Fruit fly (Drosophila melanogaster) whole organism, pupa: ENCODE results near the gene CG32428.

ENCODE experiments used
- CG10348 ChIP-seq: fragments of 200-800 bp; sonication (Bioruptor generic); IDR thresholded peaks from 2 replicates; pipeline ENCODE4 v1.3.6; 2022; ENCODE audit warnings: missing biosample characterization, missing genetic modification characterization
- CG12605 ChIP-seq: fragments of 200-800 bp; sonication (Bioruptor generic); IDR thresholded peaks from 2 replicates; pipeline ENCODE4 v1.3.6; 2022; ENCODE audit warnings: missing biosample characterization, missing genetic modification characterization
- CG13204 ChIP-seq: fragments of 200-800 bp; sonication (Bioruptor generic); optimal IDR thresholded peaks from 2 replicates; lab custom pipeline; 2018; ENCODE audit warnings: missing biosample characterization, mild to moderate bottlenecking, missing genetic modification characterization, moderate library complexity
- CG14655 ChIP-seq: fragments of 200-800 bp; sonication (Bioruptor generic); optimal IDR thresholded peaks from 3 replicates; lab custom pipeline; 2017; ENCODE audit warnings: mild to moderate bottlenecking, missing biosample characterization, missing genetic modification reagents, missing genetic modification characterization
- CG15710 ChIP-seq: fragments of 200-800 bp; sonication (Bioruptor generic); optimal IDR thresholded peaks from 2 replicates; lab custom pipeline; 2018; ENCODE audit warnings: missing biosample characterization, mild to moderate bottlenecking, missing genetic modification characterization, moderate library complexity
- CG17806 ChIP-seq: fragments of 200-800 bp; sonication (Bioruptor generic); optimal IDR thresholded peaks from 2 replicates; lab custom pipeline; 2018; ENCODE audit warnings: missing biosample characterization, mild to moderate bottlenecking, missing genetic modification characterization, moderate library complexity
- CG32121 ChIP-seq: fragments of 200-800 bp; sonication (Bioruptor generic); IDR thresholded peaks from 2 replicates; pipeline ENCODE4 v1.3.6; 2022; ENCODE audit warnings: missing biosample characterization, missing genetic modification characterization
- CG34367 ChIP-seq: fragments of 200-800 bp; sonication (Bioruptor generic); optimal IDR thresholded peaks from 2 replicates; lab custom pipeline; 2018; ENCODE audit warnings: missing biosample characterization, mild to moderate bottlenecking, missing genetic modification characterization
- CG4496 ChIP-seq: fragments of 200-800 bp; sonication (Bioruptor generic); IDR thresholded peaks from 3 replicates; pipeline ENCODE4 v1.3.6; 2022; ENCODE audit warnings: missing biosample characterization, missing genetic modification characterization
- CG8159 ChIP-seq: fragments of 200-800 bp; sonication (Bioruptor generic); optimal IDR thresholded peaks from 3 replicates; lab custom pipeline; 2018; ENCODE audit warnings: missing biosample characterization, mild to moderate bottlenecking, missing genetic modification characterization, moderate library complexity
- CG8301 ChIP-seq: fragments of 200-800 bp; sonication (Bioruptor generic); optimal IDR thresholded peaks from 2 replicates; lab custom pipeline; 2018; ENCODE audit warnings: missing biosample characterization, mild to moderate bottlenecking, missing genetic modification characterization
- CG9948 ChIP-seq: fragments of 200-800 bp; sonication (Bioruptor generic); optimal IDR thresholded peaks from 2 replicates; lab custom pipeline; 2018; ENCODE audit warnings: missing biosample characterization, mild to moderate bottlenecking, missing genetic modification characterization, moderate library complexity
- D1 ChIP-seq: fragments of 200-800 bp; sonication (Bioruptor generic); optimal IDR thresholded peaks from 2 replicates; lab custom pipeline; 2018; ENCODE audit warnings: missing biosample characterization, mild to moderate bottlenecking, missing genetic modification characterization, moderate library complexity
- EcR ChIP-seq: fragments of 200-800 bp; sonication (Bioruptor generic); optimal IDR thresholded peaks from 3 replicates; lab custom pipeline; 2019; ENCODE audit warnings: missing biosample characterization, missing genetic modification characterization, mild to moderate bottlenecking, moderate library complexity, missing genetic modification reagents
- Ets98B ChIP-seq: fragments of 200-800 bp; sonication (Bioruptor generic); IDR thresholded peaks from 2 replicates; pipeline ENCODE4 v1.3.6; 2022; ENCODE audit warnings: missing biosample characterization, missing genetic modification characterization
- Pif1A ChIP-seq: fragments of 200-800 bp; sonication (Bioruptor generic); optimal IDR thresholded peaks from 3 replicates; lab custom pipeline; 2016; ENCODE audit warnings: missing biosample characterization, missing genetic modification characterization
- Pif1B ChIP-seq: fragments of 200-800 bp; sonication (Bioruptor generic); optimal IDR thresholded peaks from 3 replicates; lab custom pipeline; 2016; ENCODE audit warnings: missing biosample characterization, missing genetic modification characterization
- Snoo ChIP-seq: fragments of 200-800 bp; sonication (Bioruptor generic); optimal IDR thresholded peaks from 3 replicates; lab custom pipeline; 2017; ENCODE audit warnings: missing biosample characterization, mild to moderate bottlenecking, missing genetic modification characterization, inconsistent platforms
- fd96Ca ChIP-seq: fragments of 200-800 bp; sonication (Bioruptor generic); IDR thresholded peaks from 3 replicates; pipeline ENCODE4 v1.3.6; 2022; ENCODE audit warnings: missing biosample characterization, missing genetic modification characterization
- gl ChIP-seq: fragments of 200-800 bp; sonication (Bioruptor generic); optimal IDR thresholded peaks from 2 replicates; lab custom pipeline; 2018; ENCODE audit warnings: missing biosample characterization, mild to moderate bottlenecking, missing genetic modification characterization
- rn ChIP-seq: fragments of 200-800 bp; sonication (Bioruptor generic); IDR thresholded peaks from 2 replicates; pipeline ENCODE4 v1.3.6; 2022; ENCODE audit warnings: missing biosample characterization, missing genetic modification characterization

Gene CG32428

dm6 chr3L:20473021-20473799 is at the start of gene CG32428, which contains the start of gene CG5969:
TSS of gene CG32428 (minus strand) at chr3L:20473723.
TSS of gene CG5969 (plus strand) at chr3L:20473783.
- peak; percentile 82 for TF ChIP-seq CG15710 (tag; lab: Kevin White, UChicago)
- TF ChIP-seq CG17806 (tag; lab: Kevin White, UChicago): peak; percentile 72
- TF ChIP-seq CG13204: no peak
- peak; percentile 77 for TF ChIP-seq CG14655
- peak; percentile 71 for TF ChIP-seq CG34367
- TF ChIP-seq Pif1A (GFP tag; lab: Kevin White, UChicago): peak; percentile 52
- TF ChIP-seq gl: no peak
- TF ChIP-seq CG4496 (GFP tag; lab: Robert Waterston, UW): peak; percentile 88
- TF ChIP-seq Pif1B: peak; percentile 51
- peak; percentile 64 for TF ChIP-seq CG12605
- TF ChIP-seq CG9948 (tag; lab: Kevin White, UChicago): peak; percentile 74
- no peak for TF ChIP-seq CG10348 (GFP tag; lab: Robert Waterston, UW)
- TF ChIP-seq CG8301 (tag; lab: Kevin White, UChicago): peak; percentile 65
- TF ChIP-seq EcR (GFP tag; lab: Kevin White, UChicago): no peak
- peak; percentile 81 for TF ChIP-seq CG8159 (tag; lab: Kevin White, UChicago)
- peak; percentile 18 for TF ChIP-seq D1 (tag; lab: Kevin White, UChicago)
- TF ChIP-seq Ets98B (GFP tag; lab: Robert Waterston, UW): peak; percentile 67
- TF ChIP-seq CG32121 (GFP tag; lab: Robert Waterston, UW): peak; percentile 80
- TF ChIP-seq rn (GFP tag; lab: Robert Waterston, UW): peak; percentile 61
- TF ChIP-seq fd96Ca (GFP tag; lab: Robert Waterston, UW): peak; percentile 57; the same call in 2 of the 3 replicates
- TF ChIP-seq Snoo: peak; percentile 72

DNA sequence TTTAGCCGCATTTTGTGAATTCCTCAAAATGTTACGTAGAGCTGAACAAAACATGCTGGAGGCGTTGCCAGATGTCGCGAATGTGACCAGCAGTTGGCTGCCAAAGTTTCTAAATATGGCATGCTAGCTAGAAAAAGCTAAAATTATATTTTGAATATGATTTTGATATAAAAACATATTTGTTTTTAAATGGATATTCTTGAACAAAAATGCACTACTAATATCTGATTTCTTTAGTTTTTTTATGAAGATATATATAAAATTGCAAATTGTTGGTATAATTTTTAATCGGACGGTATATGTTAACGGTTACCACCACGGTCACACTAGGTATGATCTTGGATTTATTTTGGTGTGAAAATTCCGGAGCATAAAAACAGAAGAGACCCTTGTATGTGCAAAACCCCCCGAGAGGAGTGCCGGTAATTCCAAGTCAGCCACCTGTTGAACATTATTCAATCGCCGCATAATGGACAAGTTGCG is 47.2 kb upstream of the CG32428 start, which contains the start of the genes mTerf3 and CG5104:
Gene mTerf3 (minus strand): TSS at position 86 of the 483 bp plus-strand sequence.
Gene CG5104 (plus strand): TSS at position 323 of the 483 bp plus-strand sequence.
- no peak for TF ChIP-seq Pif1A (GFP tag; lab: Kevin White, UChicago)
- no peak for TF ChIP-seq Ets98B (GFP tag; lab: Robert Waterston, UW)
- peak; percentile 3 for TF ChIP-seq EcR (GFP tag; lab: Kevin White, UChicago)
- TF ChIP-seq CG12605: no peak

DNA sequence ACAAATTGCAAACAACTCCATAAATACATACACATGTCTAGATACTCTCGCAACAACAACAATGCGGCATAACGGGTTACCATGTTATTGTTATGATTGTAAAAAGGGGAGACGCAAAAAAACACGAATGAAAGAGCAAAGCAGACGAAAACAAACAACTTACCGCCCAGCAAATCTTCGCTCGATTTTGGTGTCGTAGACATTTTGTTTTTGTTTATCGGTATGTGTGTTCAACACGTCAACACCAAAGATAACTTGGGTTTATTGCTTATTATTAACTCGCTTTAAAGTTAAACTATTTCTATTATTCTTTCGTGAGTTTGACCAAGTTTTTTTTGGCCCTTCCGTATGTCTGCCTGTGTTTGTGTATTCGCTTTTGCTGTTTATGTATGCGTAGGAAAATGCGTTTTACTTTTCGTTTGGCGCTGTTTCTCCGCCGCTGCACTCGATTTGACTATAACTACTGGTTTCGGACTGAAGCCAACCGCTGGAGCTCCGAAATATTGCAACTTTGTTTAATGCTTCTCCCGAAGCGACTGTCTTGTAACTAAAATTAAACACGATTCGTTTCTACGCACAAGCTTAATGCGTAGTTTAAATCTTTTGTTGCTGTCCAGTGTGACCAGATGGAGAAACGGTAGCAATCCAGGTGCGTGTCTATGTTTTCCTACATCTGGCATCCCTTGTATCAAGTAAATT is 45.4 kb upstream of the CG32428 start, which contains the start of gene BNIP3:
Gene BNIP3 (minus strand): TSS at position 589 of the 699 bp plus-strand sequence.
- no peak for TF ChIP-seq rn (GFP tag; lab: Robert Waterston, UW)
- peak; percentile 2 for TF ChIP-seq CG8159 (tag; lab: Kevin White, UChicago)

- TF ChIP-seq CG4496 (GFP tag; lab: Robert Waterston, UW): peak; percentile 69
- TF ChIP-seq CG15710 (tag; lab: Kevin White, UChicago): peak; percentile 4
- TF ChIP-seq CG8301 (tag; lab: Kevin White, UChicago): no peak
- peak; percentile 86 for TF ChIP-seq EcR (GFP tag; lab: Kevin White, UChicago)
- no peak for TF ChIP-seq CG10348 (GFP tag; lab: Robert Waterston, UW)
- peak; percentile 44 for TF ChIP-seq D1 (tag; lab: Kevin White, UChicago)
- TF ChIP-seq CG8159 (tag; lab: Kevin White, UChicago): no peak
- peak; percentile 71 for TF ChIP-seq gl
- TF ChIP-seq fd96Ca (GFP tag; lab: Robert Waterston, UW): no peak
- peak; percentile 37 for TF ChIP-seq CG17806 (tag; lab: Kevin White, UChicago)
- peak; percentile 69 for TF ChIP-seq CG12605
- TF ChIP-seq Ets98B (GFP tag; lab: Robert Waterston, UW): 0 out of 2 replicates have a peak, but pooled peaks have one; percentile 33
- TF ChIP-seq CG34367: peak; percentile 19
- TF ChIP-seq CG9948 (tag; lab: Kevin White, UChicago): peak; percentile 7
- TF ChIP-seq CG14655: peak; percentile 48
- TF ChIP-seq Pif1A (GFP tag; lab: Kevin White, UChicago): peak; percentile 24
- TF ChIP-seq CG32121 (GFP tag; lab: Robert Waterston, UW): peak; percentile 15; the same call in 1 of the 2 replicates
- peak; percentile 30 for TF ChIP-seq Snoo
- peak; percentile 67 for TF ChIP-seq CG13204
- peak; percentile 54 for TF ChIP-seq Pif1B
- TF ChIP-seq rn (GFP tag; lab: Robert Waterston, UW): no peak
These were observed 44.6 kb upstream of the CG32428 start for dm6 chr3L:20517897-20518804.
